Worm (Caenorhabditis elegans): Measurements from ENCODE around the gene F39G3.3.

Gene F39G3.3

ce11 chrV:4689234-4689633 is 42.5 kb upstream of the F39G3.3 start, which contains the start of gene K03B4.1:
Gene K03B4.1, plus strand, starts transcription at chrV:4689330.
- TF ChIP-seq ama-1 (optimal IDR thresholded peaks at IDR 0.05), result peak; percentile 49
- TF ChIP-seq ztf-11 (tag; optimal IDR thresholded peaks at IDR 0.05), result no peak
- peak; percentile 68 for TF ChIP-seq Y55F3AM.14 (GFP tag; optimal IDR thresholded peaks at IDR 0.05)
- TF ChIP-seq lin-13 (GFP tag; optimal IDR thresholded peaks at IDR 0.05), result no peak

- TF ChIP-seq ztf-11 (tag; optimal IDR thresholded peaks at IDR 0.05) (no peak), nhr-12 (tag; optimal IDR thresholded peaks at IDR 0.05) (no peak), ZK546.5 (tag; optimal IDR thresholded peaks at IDR 0.05) (no peak), elt-3 (tag; optimal IDR thresholded peaks at IDR 0.05) (no peak), lin-11 (tag; optimal IDR thresholded peaks at IDR 0.05) (no peak), ztf-1 (GFP tag; conservative IDR thresholded peaks at IDR 0.05) (no peak), nhr-129 (tag; optimal IDR thresholded peaks at IDR 0.05) (no peak), dmd-4 (tag; optimal IDR thresholded peaks at IDR 0.05) (no peak), gmeb-1 (tag; optimal IDR thresholded peaks at IDR 0.05) (no peak), sma-3 (GFP tag; optimal IDR thresholded peaks at IDR 0.05) (no peak), ztf-4 (tag; optimal IDR thresholded peaks at IDR 0.05) (no peak), crh-2 (tag; optimal IDR thresholded peaks at IDR 0.05) (no peak)
Measured at ce11 chrV:4691657-4692056, 40.1 kb upstream of the F39G3.3 start.

- TF ChIP-seq elt-1 (tag; optimal IDR thresholded peaks at IDR 0.05) (no peak), alr-1 (tag; optimal IDR thresholded peaks at IDR 0.05) (no peak), gmeb-1 (tag; optimal IDR thresholded peaks at IDR 0.05) (peak; percentile 64), unc-55 (GFP tag; optimal IDR thresholded peaks at IDR 0.05) (no peak), C34F6.9 (tag; optimal IDR thresholded peaks at IDR 0.05) (peak; percentile 10)
Measured at ce11 chrV:4692382-4693281, 39.1 kb upstream of the F39G3.3 start, which contains the start of gene cpg-8. Gene cpg-8, minus strand, starts transcription at chrV:4692432.

- TF ChIP-seq elt-1 (tag; optimal IDR thresholded peaks at IDR 0.05) (no peak), sma-3 (GFP tag; optimal IDR thresholded peaks at IDR 0.05) (no peak), nhr-129 (tag; optimal IDR thresholded peaks at IDR 0.05) (peak; percentile 62), lsy-2 (tag; optimal IDR thresholded peaks at IDR 0.05) (peak in 1 of 2 experiments; percentile 39), lin-11 (tag; optimal IDR thresholded peaks at IDR 0.05) (no peak), blmp-1 (tag; optimal IDR thresholded peaks at IDR 0.05; ENCODE audit: insufficient read depth) (no peak), unc-55 (GFP tag; optimal IDR thresholded peaks at IDR 0.05) (no peak), nhr-21 (tag; optimal IDR thresholded peaks at IDR 0.05) (no peak), unc-39 (tag; optimal IDR thresholded peaks at IDR 0.05) (no peak), peb-1 (tag; optimal IDR thresholded peaks at IDR 0.05) (no peak), mdl-1 (tag; optimal IDR thresholded peaks at IDR 0.05) (no peak), nhr-23 (tag; optimal IDR thresholded peaks at IDR 0.05) (no peak), fos-1 (tag; optimal IDR thresholded peaks at IDR 0.05) (no peak), lin-39 (tag; optimal IDR thresholded peaks at IDR 0.05) (no peak), F13H6.1 (tag; optimal IDR thresholded peaks at IDR 0.05) (no peak), nhr-237 (tag; optimal IDR thresholded peaks at IDR 0.05) (no peak), mab-5 (tag; optimal IDR thresholded peaks at IDR 0.05) (no peak), egl-27 (tag; optimal IDR thresholded peaks at IDR 0.05) (no peak), ztf-1 (GFP tag; conservative IDR thresholded peaks at IDR 0.05) (no peak), sma-9 (GFP tag; optimal IDR thresholded peaks at IDR 0.05) (peak; percentile 62), sma-9 (tag; optimal IDR thresholded peaks at IDR 0.05) (no peak)
Measured at ce11 chrV:4693282-4693588, 38.5 kb upstream of the F39G3.3 start.

- no peak for TF ChIP-seq gmeb-1 (tag; optimal IDR thresholded peaks at IDR 0.05)
- no peak for TF ChIP-seq dmd-4 (tag; optimal IDR thresholded peaks at IDR 0.05)
- peak; percentile 10 for TF ChIP-seq elt-1 (tag; optimal IDR thresholded peaks at IDR 0.05)
- TF ChIP-seq nhr-129 (tag; optimal IDR thresholded peaks at IDR 0.05), result peak; percentile 29
- no peak for TF ChIP-seq nhr-77 (tag; optimal IDR thresholded peaks at IDR 0.05)
- TF ChIP-seq unc-39 (tag; optimal IDR thresholded peaks at IDR 0.05), result no peak
- TF ChIP-seq mdl-1 (tag; optimal IDR thresholded peaks at IDR 0.05), result no peak
- TF ChIP-seq zag-1 (tag; optimal IDR thresholded peaks at IDR 0.05), result no peak
- TF ChIP-seq egl-27 (tag; optimal IDR thresholded peaks at IDR 0.05), result no peak
- no peak for TF ChIP-seq sma-9 (GFP tag; optimal IDR thresholded peaks at IDR 0.05)
- TF ChIP-seq sma-9 (tag; optimal IDR thresholded peaks at IDR 0.05), result no peak
- peak; percentile 49 for TF ChIP-seq Y55F3AM.14 (GFP tag; optimal IDR thresholded peaks at IDR 0.05)
- no peak for TF ChIP-seq skn-1 (tag; optimal IDR thresholded peaks at IDR 0.05)
- TF ChIP-seq alr-1 (tag; optimal IDR thresholded peaks at IDR 0.05), result no peak
- no peak for TF ChIP-seq ceh-82 (tag; optimal IDR thresholded peaks at IDR 0.05)
- peak; percentile 33 for TF ChIP-seq F13H6.1 (tag; optimal IDR thresholded peaks at IDR 0.05)
- no peak for TF ChIP-seq snpc-4 (tag; optimal IDR thresholded peaks at IDR 0.05)
- no peak for TF ChIP-seq peb-1 (tag; optimal IDR thresholded peaks at IDR 0.05)
- TF ChIP-seq lsy-2 (tag; optimal IDR thresholded peaks at IDR 0.05), result peak in 1 of 2 experiments; percentile 20
- TF ChIP-seq nhr-23 (tag; optimal IDR thresholded peaks at IDR 0.05), result peak; percentile 23
- no peak for TF ChIP-seq ztf-11 (tag; optimal IDR thresholded peaks at IDR 0.05)
- TF ChIP-seq unc-55 (GFP tag; optimal IDR thresholded peaks at IDR 0.05), result peak; percentile 26
- no peak for TF ChIP-seq ZK546.5 (tag; optimal IDR thresholded peaks at IDR 0.05)
- TF ChIP-seq nhr-25 (tag; optimal IDR thresholded peaks at IDR 0.05), result no peak
- TF ChIP-seq crh-2 (tag; optimal IDR thresholded peaks at IDR 0.05), result no peak
- TF ChIP-seq mab-5 (tag; optimal IDR thresholded peaks at IDR 0.05), result peak; percentile 20
- TF ChIP-seq lin-13 (GFP tag; optimal IDR thresholded peaks at IDR 0.05), result no peak
- TF ChIP-seq nhr-237 (tag; optimal IDR thresholded peaks at IDR 0.05), result no peak
- no peak for TF ChIP-seq lin-11 (tag; optimal IDR thresholded peaks at IDR 0.05)
Measured at ce11 chrV:4694466-4695092, 37.1 kb upstream of the F39G3.3 start.

Data from whole organism, L2 larva.